Fruit fly (Drosophila melanogaster) whole organism, wandering third instar larva: ENCODE data around the gene Pdha.

ENCODE experiments used
- Abd-B ChIP-seq: fragments of >200 bp; optimal IDR thresholded peaks from 2 replicates; lab custom pipeline; 2017; ENCODE audit warnings: missing biosample characterization, missing genetic modification characterization
- CG32264 ChIP-seq: fragments of 200-800 bp; sonication (Bioruptor generic); optimal IDR thresholded peaks from 2 replicates; lab custom pipeline; 2016; ENCODE audit warnings: missing biosample characterization, missing genetic modification characterization
- CG9705 ChIP-seq: fragments of 200-800 bp; sonication (Bioruptor generic); optimal IDR thresholded peaks from 2 replicates; lab custom pipeline; 2018; ENCODE audit warnings: missing biosample characterization, mild to moderate bottlenecking, missing genetic modification characterization
- CrebA ChIP-seq: fragments of 200-800 bp; sonication (Bioruptor generic); optimal IDR thresholded peaks from 2 replicates; lab custom pipeline; 2016; ENCODE audit warnings: missing biosample characterization, mild to moderate bottlenecking, missing genetic modification characterization, borderline replicate concordance
- Dfd ChIP-seq: fragments of >200 bp; optimal IDR thresholded peaks from 2 replicates; lab custom pipeline; 2017; ENCODE audit warnings: missing biosample characterization, missing genetic modification characterization
- Dif ChIP-seq: fragments of 200-275, 200-300 bp; sonication (Bioruptor generic); optimal IDR thresholded peaks from 2 replicates; lab custom pipeline; 2018; ENCODE audit warnings: missing biosample characterization, missing genetic modification characterization; ENCODE audit not compliant: partially characterized antibody
- GATAd ChIP-seq: sonication (Bioruptor generic); optimal IDR thresholded peaks from 2 replicates; lab custom pipeline; 2016; ENCODE audit warnings: missing biosample characterization, missing genetic modification characterization
- HLH106 ChIP-seq: fragments of 200-800 bp; optimal IDR thresholded peaks from 3 replicates; lab custom pipeline; 2019; ENCODE audit warnings: missing biosample characterization, mild to moderate bottlenecking, missing genetic modification characterization, moderate library complexity
- Hr78 ChIP-seq: fragments of >200 bp; optimal IDR thresholded peaks from 2 replicates; lab custom pipeline; 2017; ENCODE audit warnings: missing biosample characterization, missing genetic modification characterization
- Jra ChIP-seq: sonication (Bioruptor generic); optimal IDR thresholded peaks from 2 replicates; lab custom pipeline; 2016; ENCODE audit warnings: missing biosample characterization, missing genetic modification characterization
- Mio ChIP-seq: sonication (Bioruptor generic); optimal IDR thresholded peaks from 2 replicates; lab custom pipeline; 2016; ENCODE audit warnings: missing biosample characterization, missing genetic modification characterization
- N ChIP-seq: fragments of >200 bp; optimal IDR thresholded peaks from 2 replicates; lab custom pipeline; 2018; ENCODE audit warnings: missing biosample characterization, missing external identifiers, missing genetic modification characterization
- OdsH ChIP-seq: fragments of 200-800 bp; sonication (Bioruptor generic); optimal IDR thresholded peaks from 2 replicates; lab custom pipeline; 2016; ENCODE audit warnings: missing biosample characterization, mild to moderate bottlenecking, missing genetic modification characterization
- Rel ChIP-seq, 2 experiments: fragments of 200-800 bp; sonication (Bioruptor generic) in 1 of 2; optimal IDR thresholded peaks; 2 replicates in 1 of 2; 3 replicates in 1 of 2; lab custom pipeline; 2016 to 2019; ENCODE audit warnings: mild to moderate bottlenecking in 2 of 2, missing biosample characterization in 2 of 2, missing genetic modification characterization in 2 of 2, moderate library complexity in 1 of 2
- Sp1 ChIP-seq: fragments of 200-800 bp; sonication (Bioruptor generic); optimal IDR thresholded peaks from 3 replicates; lab custom pipeline; 2019; ENCODE audit warnings: missing biosample characterization, mild to moderate bottlenecking, missing genetic modification characterization, moderate library complexity
- Vsx2 ChIP-seq: fragments of 200-300, 225-300 bp; sonication (Bioruptor generic); optimal IDR thresholded peaks from 2 replicates; lab custom pipeline; 2018; ENCODE audit warnings: missing biosample characterization, missing genetic modification characterization; ENCODE audit not compliant: partially characterized antibody
- br ChIP-seq: fragments of 200-800 bp; sonication (Bioruptor generic); optimal IDR thresholded peaks from 2 replicates; lab custom pipeline; 2016; ENCODE audit warnings: missing biosample characterization, missing genetic modification characterization
- brk ChIP-seq: fragments of 200-800 bp; sonication (Bioruptor generic); optimal IDR thresholded peaks from 2 replicates; lab custom pipeline; 2016; ENCODE audit warnings: missing biosample characterization, mild to moderate bottlenecking, missing genetic modification characterization
- dsf ChIP-seq: sonication (Bioruptor generic); optimal IDR thresholded peaks from 2 replicates; lab custom pipeline; 2016; ENCODE audit warnings: missing biosample characterization, missing genetic modification characterization, borderline replicate concordance
- ey ChIP-seq: fragments of 200-800 bp; sonication (Bioruptor generic); optimal IDR thresholded peaks from 2 replicates; lab custom pipeline; 2016; ENCODE audit warnings: missing biosample characterization, missing genetic modification characterization
- foxo ChIP-seq, 2 experiments: fragments of 200-800 bp; sonication (Bioruptor generic); optimal IDR thresholded peaks; 2 replicates in 1 of 2; 3 replicates in 1 of 2; lab custom pipeline; 2016 to 2017; ENCODE audit warnings: missing biosample characterization in 2 of 2, missing genetic modification characterization in 2 of 2
- fru ChIP-seq: fragments of 200-800 bp; sonication (Bioruptor generic); optimal IDR thresholded peaks from 3 replicates; lab custom pipeline; 2016; ENCODE audit warnings: missing biosample characterization, mild to moderate bottlenecking, missing genetic modification characterization
- h ChIP-seq: fragments of 200-800 bp; sonication (Bioruptor generic); optimal IDR thresholded peaks from 3 replicates; lab custom pipeline; 2016; ENCODE audit warnings: missing biosample characterization, mild to moderate bottlenecking, missing genetic modification characterization
- lola ChIP-seq: fragments of >200 bp; optimal IDR thresholded peaks from 2 replicates; lab custom pipeline; 2017; ENCODE audit warnings: missing biosample characterization, missing genetic modification characterization
- psq ChIP-seq: fragments of 200-800 bp; sonication (Bioruptor generic); optimal IDR thresholded peaks from 3 replicates; lab custom pipeline; 2017; ENCODE audit warnings: missing biosample characterization, mild to moderate bottlenecking, missing genetic modification characterization, moderate library complexity
- rgr ChIP-seq: fragments of 200-800 bp; sonication (Bioruptor generic); optimal IDR thresholded peaks from 3 replicates; lab custom pipeline; 2016; ENCODE audit warnings: missing biosample characterization, mild to moderate bottlenecking, missing genetic modification characterization
- sage ChIP-seq: fragments of 200-800 bp; sonication (Bioruptor generic); optimal IDR thresholded peaks from 2 replicates; lab custom pipeline; 2016; ENCODE audit warnings: missing biosample characterization, mild to moderate bottlenecking, missing genetic modification characterization
- tai ChIP-seq: sonication (Bioruptor generic); optimal IDR thresholded peaks from 2 replicates; lab custom pipeline; 2016; ENCODE audit warnings: missing biosample characterization, missing genetic modification characterization
- woc ChIP-seq: sonication (Bioruptor generic); optimal IDR thresholded peaks from 2 replicates; lab custom pipeline; 2016; ENCODE audit warnings: missing biosample characterization, mild to moderate bottlenecking, missing genetic modification characterization

Pdha gene

DNA sequence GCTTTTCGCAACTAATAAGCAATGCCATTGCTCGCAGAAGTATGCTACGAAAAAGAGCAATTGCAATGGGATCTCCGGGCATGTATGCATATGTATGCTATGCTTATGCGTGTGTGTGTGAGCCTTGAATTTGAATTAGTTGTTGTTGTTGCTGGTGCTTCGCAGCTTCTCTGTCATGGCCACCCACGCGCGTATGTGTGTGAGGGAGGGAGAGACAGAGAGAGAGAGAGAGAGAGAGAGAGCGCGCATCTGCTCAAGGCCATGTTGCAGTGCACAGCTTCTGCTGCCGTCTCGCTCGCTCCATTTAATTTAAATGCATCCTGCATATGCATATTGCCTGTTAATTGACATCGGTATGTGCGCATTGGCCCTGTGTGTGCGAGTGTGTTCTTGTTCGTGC is 11.3 kb upstream of the Pdha start:
- TF ChIP-seq ey (GFP tag; lab: Kevin White, UChicago) (no peak), Rel (GFP tag; optimal IDR thresholded peaks at IDR 0.05; lab: Kevin White, UChicago) (no peak), Rel (tag; optimal IDR thresholded peaks at IDR 0.05; lab: Kevin White, UChicago) (no peak), Dif (GFP tag; lab: Kevin White, UChicago) (no peak), tai (no peak), Mio (GFP tag; lab: Kevin White, UChicago) (no peak), Hr78 (GFP tag; lab: Kevin White, UChicago) (no peak), HLH106 (tag; lab: Kevin White, UChicago) (no peak), fru (GFP tag; lab: Kevin White, UChicago) (no peak), Jra (GFP tag; lab: Kevin White, UChicago) (no peak), GATAd (GFP tag; lab: Kevin White, UChicago) (no peak), Sp1 (GFP tag; lab: Kevin White, UChicago) (no peak), dsf (GFP tag; lab: Kevin White, UChicago) (no peak)

DNA sequence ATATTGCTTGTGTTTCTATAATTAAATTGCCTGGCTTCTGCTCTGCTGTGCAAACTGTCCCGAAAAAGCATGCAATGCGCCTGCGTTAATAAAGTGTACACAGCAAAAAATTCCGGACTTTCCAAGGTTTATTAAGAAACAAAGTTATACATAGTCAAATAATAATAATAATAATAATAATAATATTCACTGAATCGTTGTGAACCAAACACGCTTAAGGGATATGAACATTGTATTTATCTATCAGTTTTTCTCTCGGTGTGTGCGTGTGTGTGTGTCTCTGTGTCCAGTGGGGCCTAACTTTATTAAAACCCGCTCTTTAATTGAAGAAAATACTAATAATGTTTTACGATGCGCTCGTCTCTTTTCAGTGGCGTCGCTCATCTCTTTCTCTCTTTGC is 10.9 kb upstream of the Pdha start:
- TF ChIP-seq rgr, result peak; percentile 10
- no peak for TF ChIP-seq ey (GFP tag; lab: Kevin White, UChicago)
- TF ChIP-seq CG9705 (GFP tag; lab: Kevin White, UChicago), result no peak
- no peak for TF ChIP-seq CG32264
- TF ChIP-seq Dfd (GFP tag; lab: Kevin White, UChicago), result no peak
- no peak for TF ChIP-seq psq
- no peak for TF ChIP-seq Rel (GFP tag; optimal IDR thresholded peaks at IDR 0.05; lab: Kevin White, UChicago)
- no peak for TF ChIP-seq Rel (tag; optimal IDR thresholded peaks at IDR 0.05; lab: Kevin White, UChicago)
- no peak for TF ChIP-seq h (GFP tag; lab: Kevin White, UChicago)
- peak; percentile 1 for TF ChIP-seq Sp1 (GFP tag; lab: Kevin White, UChicago)
- no peak for TF ChIP-seq Abd-B (GFP tag; lab: Kevin White, UChicago)
- peak; percentile 30 for TF ChIP-seq HLH106 (tag; lab: Kevin White, UChicago)
- no peak for TF ChIP-seq Jra (GFP tag; lab: Kevin White, UChicago)
- no peak for TF ChIP-seq dsf (GFP tag; lab: Kevin White, UChicago)
- TF ChIP-seq tai, result no peak
- peak in 1 of 2 experiments; percentile 19 for TF ChIP-seq foxo (GFP tag; optimal IDR thresholded peaks at IDR 0.05; lab: Kevin White, UChicago)
- TF ChIP-seq CrebA, result no peak

DNA sequence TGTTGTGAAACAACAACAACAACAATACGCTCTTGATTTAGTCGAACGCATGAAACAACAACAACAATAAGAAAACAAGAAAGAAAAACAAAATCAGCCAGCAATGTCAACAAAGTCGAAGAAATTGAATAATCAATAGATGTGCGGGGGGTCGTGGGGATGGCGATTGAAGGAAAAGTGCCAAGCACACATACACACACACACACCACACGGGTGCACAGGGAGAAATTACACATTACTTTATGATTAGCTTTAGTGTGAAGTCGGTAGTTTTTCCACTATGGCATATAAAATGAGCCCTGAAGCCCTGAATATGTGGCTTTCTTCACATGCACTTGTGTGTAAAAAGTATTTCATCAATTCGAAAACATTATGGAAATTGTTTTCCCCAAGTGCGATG is 9.1 kb upstream of the Pdha start:
- TF ChIP-seq OdsH (no peak), psq (no peak), woc (no peak), Rel (GFP tag; optimal IDR thresholded peaks at IDR 0.05; lab: Kevin White, UChicago) (no peak), Rel (tag; optimal IDR thresholded peaks at IDR 0.05; lab: Kevin White, UChicago) (no peak), Vsx2 (GFP tag; lab: Kevin White, UChicago) (no peak), N (GFP tag; lab: Kevin White, UChicago) (no peak), Dfd (GFP tag; lab: Kevin White, UChicago) (no peak)

DNA sequence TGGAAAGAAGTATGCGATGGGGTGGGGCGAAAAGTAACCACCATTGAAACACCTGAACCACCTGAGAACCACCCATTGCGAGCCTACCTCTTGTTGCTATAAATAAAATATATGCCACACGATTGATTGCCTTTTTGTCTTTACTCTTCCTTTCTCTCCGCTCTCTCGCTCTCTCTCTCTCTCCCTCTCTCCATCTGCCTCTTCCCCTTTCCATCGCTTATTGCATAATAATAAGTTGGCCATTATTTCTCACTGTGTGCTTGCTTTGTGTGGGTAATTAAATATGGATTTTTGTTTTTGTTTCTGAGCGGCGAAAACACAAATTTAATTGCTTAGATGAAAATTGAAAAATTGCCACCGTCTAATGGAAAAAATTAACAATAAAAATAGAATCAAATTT is 8.0 kb upstream of the Pdha start:
- TF ChIP-seq GATAd (GFP tag; lab: Kevin White, UChicago), result no peak
- no peak for TF ChIP-seq sage (GFP tag; lab: Kevin White, UChicago)
- TF ChIP-seq CrebA, result no peak
- no peak for TF ChIP-seq Rel (GFP tag; optimal IDR thresholded peaks at IDR 0.05; lab: Kevin White, UChicago)
- no peak for TF ChIP-seq Rel (tag; optimal IDR thresholded peaks at IDR 0.05; lab: Kevin White, UChicago)
- no peak for TF ChIP-seq br (GFP tag; lab: Kevin White, UChicago)
- no peak for TF ChIP-seq dsf (GFP tag; lab: Kevin White, UChicago)
- no peak for TF ChIP-seq Hr78 (GFP tag; lab: Kevin White, UChicago)
- no peak for TF ChIP-seq HLH106 (tag; lab: Kevin White, UChicago)
- TF ChIP-seq brk (GFP tag; lab: Kevin White, UChicago), result no peak
- TF ChIP-seq Sp1 (GFP tag; lab: Kevin White, UChicago), result no peak

DNA sequence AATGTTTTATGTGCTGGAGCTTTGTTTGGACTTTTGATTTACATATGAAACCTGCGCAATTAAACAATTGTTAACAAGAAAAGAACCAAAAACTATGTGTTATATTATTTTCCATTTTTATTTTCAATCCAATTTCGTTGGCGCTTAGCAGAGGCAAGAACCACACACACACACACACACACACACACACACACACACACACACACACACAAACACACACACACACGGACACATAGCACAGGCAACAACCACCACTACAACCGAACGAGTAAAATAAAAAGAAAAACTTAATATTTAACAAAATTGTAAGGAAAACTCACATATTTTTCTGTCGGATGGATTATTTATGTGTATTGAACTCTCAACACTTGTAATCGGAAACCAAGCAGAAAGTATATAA is 2.7 kb upstream of the Pdha start:
- peak; percentile 84 for TF ChIP-seq Dfd (GFP tag; lab: Kevin White, UChicago)
- no peak for TF ChIP-seq lola (GFP tag; lab: Kevin White, UChicago)
